Worm (Caenorhabditis elegans) whole organism, L4/young adult: Measurements from ENCODE around the gene R13D11.3.

ENCODE experiments used
- W03F9.2 ChIP-seq: fragments of 150-350 bp; optimal IDR thresholded peaks from 2 replicates; lab custom pipeline; 2014; ENCODE audit warnings: missing biosample characterization, missing genetic modification characterization
- him-1 ChIP-seq: sonication (generic microtip); optimal IDR thresholded peaks from 2 replicates; lab custom pipeline; 2016; ENCODE audit warnings: missing genotype, missing genetic modification reagents, missing genetic modification characterization, missing compliant biosample characterization

DNA sequence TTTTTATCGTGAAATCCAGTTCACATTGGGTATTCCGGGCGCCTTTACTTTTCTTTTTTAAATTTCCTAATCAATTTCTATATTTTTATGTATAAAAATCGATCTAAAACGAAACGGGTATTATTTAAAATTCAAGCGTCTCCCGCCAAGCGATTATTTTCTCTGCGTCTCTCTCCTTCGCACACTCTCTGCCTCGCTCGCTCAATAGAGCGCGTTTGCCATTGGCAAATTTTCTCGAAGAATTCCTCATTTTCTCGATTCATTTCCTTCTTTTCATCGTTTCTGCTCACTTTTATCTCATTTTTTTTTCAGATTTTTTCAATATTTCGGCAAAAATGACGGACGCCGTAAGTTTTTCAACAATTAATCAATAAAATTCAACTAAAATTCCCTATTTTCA lies 41.6 kb upstream of the R13D11.3 start, which contains the start of gene sti-1:
- no peak for TF ChIP-seq him-1
- TF ChIP-seq W03F9.2 (tag; lab: Kevin White, UChicago) = peak; percentile 79
